Worm (Caenorhabditis elegans): ENCODE results near the gene mkk-4.

DNA sequence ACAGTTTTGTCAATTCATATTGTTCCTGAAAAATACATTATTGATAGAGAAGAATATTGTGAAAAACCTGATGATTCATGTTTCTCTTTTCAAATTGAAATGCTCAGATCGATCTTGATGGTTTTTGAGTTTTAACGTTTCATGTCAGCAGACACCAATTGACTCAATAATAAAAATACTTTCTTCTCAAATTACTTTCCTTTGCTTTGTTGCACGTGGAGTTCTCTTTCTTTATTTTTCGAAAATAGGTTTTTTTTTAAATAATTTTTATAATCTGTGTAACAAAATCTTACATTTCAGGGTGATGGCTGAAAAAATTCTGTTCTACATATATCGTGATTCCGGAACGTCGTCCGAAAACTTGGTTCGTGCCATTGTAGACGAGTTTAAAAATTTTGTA, 27.0 kb upstream of the mkk-4 start, which contains the start of gene F19C6.2:
- TF ChIP-seq unc-62 (GFP tag; optimal IDR thresholded peaks at IDR 0.05) (no peak), bed-3 (GFP tag; optimal IDR thresholded peaks at IDR 0.05) (no peak), cnd-1 (tag; optimal IDR thresholded peaks at IDR 0.05) (no peak), flh-1 (GFP tag; optimal IDR thresholded peaks at IDR 0.05) (no peak), elt-1 (tag; optimal IDR thresholded peaks at IDR 0.05; ENCODE audit: borderline replicate concordance, insufficient read depth) (no peak), elt-3 (tag; optimal IDR thresholded peaks at IDR 0.05) (no peak), lin-13 (tag; optimal IDR thresholded peaks at IDR 0.05) (no peak), nhr-237 (tag; optimal IDR thresholded peaks at IDR 0.05) (no peak)

Measured in whole organism, mixed stage, embryonic.